Worm (Caenorhabditis elegans): ENCODE results near the gene Y43F8B.19.

Y43F8B.19 gene

DNA sequence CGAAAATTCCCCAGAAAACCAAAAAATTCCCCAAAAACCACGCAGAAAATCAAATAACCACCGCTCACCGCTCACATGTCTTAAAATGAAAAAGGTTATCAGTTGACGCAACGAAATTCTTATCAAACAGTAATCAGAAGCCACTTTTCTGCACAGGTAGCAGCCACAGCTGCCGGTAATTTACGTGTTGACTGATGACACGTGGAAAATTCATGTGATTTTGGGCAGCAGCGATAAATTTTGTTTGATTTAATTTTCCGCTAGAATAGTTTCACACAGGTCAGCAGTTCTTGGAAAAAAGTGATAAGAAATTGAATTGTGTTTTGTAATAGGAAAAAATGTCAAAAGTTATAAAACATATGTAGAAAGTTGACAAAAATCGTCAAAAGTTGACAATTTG lies 15.5 kb upstream of the Y43F8B.19 start (continued):
- TF ChIP-seq madf-8 (GFP tag; conservative IDR thresholded peaks at IDR 0.05), result no peak
- TF ChIP-seq K12H6.12 (tag; optimal IDR thresholded peaks at IDR 0.05), result no peak
- no peak for TF ChIP-seq lin-35 (GFP tag; optimal IDR thresholded peaks at IDR 0.05)
- no peak for TF ChIP-seq efl-1 (GFP tag; optimal IDR thresholded peaks at IDR 0.05)
- TF ChIP-seq B0336.3 (GFP tag; IDR thresholded peaks at IDR 0.05), result peak; percentile 41; the same call in 1 of the 2 replicates
- no peak for TF ChIP-seq snpc-3.4 (tag; optimal IDR thresholded peaks at IDR 0.05)
- TF ChIP-seq lsl-1 (GFP tag; optimal IDR thresholded peaks at IDR 0.05), result no peak
- no peak for TF ChIP-seq mel-28 (tag; optimal IDR thresholded peaks at IDR 0.05; ENCODE audit: borderline replicate concordance)
- TF ChIP-seq die-1 (tag; optimal IDR thresholded peaks at IDR 0.05), result no peak
- no peak for TF ChIP-seq dpff-1 (tag; optimal IDR thresholded peaks at IDR 0.05)
- TF ChIP-seq pbrm-1 (GFP tag; IDR thresholded peaks at IDR 0.05), result no peak
- peak; percentile 36 for TF ChIP-seq tlf-1 (GFP tag; optimal IDR thresholded peaks at IDR 0.05)
- no peak for TF ChIP-seq sptf-2 (GFP tag; optimal IDR thresholded peaks at IDR 0.05)
- TF ChIP-seq nhr-120 (GFP tag; IDR thresholded peaks at IDR 0.05), result no peak
- TF ChIP-seq hsf-1 (GFP tag; IDR thresholded peaks at IDR 0.05), result no peak
- TF ChIP-seq somi-1 (GFP tag; optimal IDR thresholded peaks at IDR 0.05), result peak; percentile 8
- no peak for TF ChIP-seq B0035.1 (tag; optimal IDR thresholded peaks at IDR 0.05)
- TF ChIP-seq Y56A3A.18 (GFP tag; IDR thresholded peaks at IDR 0.05), result no peak
- TF ChIP-seq snpc-4 (GFP tag; optimal IDR thresholded peaks at IDR 0.05), result no peak
- peak in 1 of 4 experiments; percentile 13 for TF ChIP-seq snpc-4 (tag; optimal IDR thresholded peaks at IDR 0.05)
- no peak for TF ChIP-seq ceh-79 (tag; optimal IDR thresholded peaks at IDR 0.05)
- TF ChIP-seq bed-2 (GFP tag; IDR thresholded peaks at IDR 0.05), result no peak
- no peak for TF ChIP-seq lsy-27 (tag; optimal IDR thresholded peaks at IDR 0.05; ENCODE audit: borderline replicate concordance, insufficient read depth)
- TF ChIP-seq lin-26 (GFP tag; IDR thresholded peaks at IDR 0.05), result no peak
- TF ChIP-seq lin-54 (GFP tag; optimal IDR thresholded peaks at IDR 0.05), result peak; percentile 27
- TF ChIP-seq hmg-1.2 (GFP tag; IDR thresholded peaks at IDR 0.05), result no peak
- TF ChIP-seq F22D6.2 (tag; optimal IDR thresholded peaks at IDR 0.05), result peak; percentile 25
- TF ChIP-seq ceh-27 (GFP tag; optimal IDR thresholded peaks at IDR 0.05), result no peak

- TF ChIP-seq ztf-22 (GFP tag; optimal IDR thresholded peaks at IDR 0.05), result no peak
- TF ChIP-seq sea-2 (GFP tag; IDR thresholded peaks at IDR 0.05), result no peak
- no peak for TF ChIP-seq ets-4 (GFP tag; optimal IDR thresholded peaks at IDR 0.05)
- TF ChIP-seq F23B12.7 (tag; optimal IDR thresholded peaks at IDR 0.05; ENCODE audit: insufficient read depth), result no peak
- TF ChIP-seq hlh-26 (GFP tag; conservative IDR thresholded peaks at IDR 0.05), result no peak
- no peak for TF ChIP-seq tlf-1 (GFP tag; optimal IDR thresholded peaks at IDR 0.05)
- no peak for TF ChIP-seq T26A5.8 (tag; optimal IDR thresholded peaks at IDR 0.05)
- TF ChIP-seq hsf-1 (GFP tag; IDR thresholded peaks at IDR 0.05), result no peak
- TF ChIP-seq bed-1 (GFP tag; IDR thresholded peaks at IDR 0.05), result no peak
- TF ChIP-seq zim-3 (tag; optimal IDR thresholded peaks at IDR 0.05), result no peak
These were observed 14.1 kb upstream of the Y43F8B.19 start for ce11 chrV:19526197-19526596.

DNA sequence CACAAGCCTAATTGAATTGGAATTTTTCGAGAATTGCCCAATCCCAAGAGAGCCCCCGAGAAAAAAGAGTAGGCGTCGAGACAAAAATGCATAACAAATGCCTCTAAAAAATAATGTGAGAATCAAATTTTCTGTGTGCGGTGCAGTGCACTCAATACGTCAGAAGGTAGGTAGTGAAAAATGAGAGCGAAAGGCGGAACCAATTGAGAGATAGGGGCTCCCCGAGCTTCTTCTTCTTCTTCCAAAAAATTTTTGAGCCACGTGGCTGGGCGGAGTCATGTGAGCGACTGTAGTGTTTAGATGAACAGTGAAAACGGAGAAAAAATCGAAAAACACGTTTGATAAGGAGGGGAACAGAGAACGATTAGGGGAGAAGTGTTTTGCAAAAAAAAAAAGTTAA lies 12.5 kb upstream of the Y43F8B.19 start:
- TF ChIP-seq let-607 (tag; optimal IDR thresholded peaks at IDR 0.05), result peak; percentile 31 to 45
- TF ChIP-seq ZK185.1 (tag; optimal IDR thresholded peaks at IDR 0.05; ENCODE audit: poor library complexity, severe bottlenecking), result no peak
- no peak for TF ChIP-seq C06A6.2 (GFP tag; conservative IDR thresholded peaks at IDR 0.05)
- TF ChIP-seq B0336.3 (GFP tag; IDR thresholded peaks at IDR 0.05), result 0 out of 2 replicates have a peak, but pooled peaks have one; percentile 27
- TF ChIP-seq cebp-1 (GFP tag; IDR thresholded peaks at IDR 0.05), result no peak
- peak; percentile 31 for TF ChIP-seq cebp-1 (tag; optimal IDR thresholded peaks at IDR 0.05)
- TF ChIP-seq chd-7 (tag; optimal IDR thresholded peaks at IDR 0.05), result no peak
- TF ChIP-seq Y79H2A.3 (GFP tag; conservative IDR thresholded peaks at IDR 0.05), result no peak
- no peak for TF ChIP-seq snpc-1.1 (tag; optimal IDR thresholded peaks at IDR 0.05; ENCODE audit: insufficient read depth)
- TF ChIP-seq zfh-2 (GFP tag; conservative IDR thresholded peaks at IDR 0.05), result no peak
- TF ChIP-seq Y56A3A.18 (GFP tag; IDR thresholded peaks at IDR 0.05), result no peak
- no peak for TF ChIP-seq egl-18 (GFP tag; IDR thresholded peaks at IDR 0.05)
- TF ChIP-seq ets-4 (GFP tag; optimal IDR thresholded peaks at IDR 0.05), result no peak
- TF ChIP-seq lin-35 (GFP tag; optimal IDR thresholded peaks at IDR 0.05), result no peak
- TF ChIP-seq somi-1 (GFP tag; optimal IDR thresholded peaks at IDR 0.05), result peak; percentile 59
- no peak for TF ChIP-seq mes-4 (tag; optimal IDR thresholded peaks at IDR 0.05)

All from whole organism, young adult.